Fruit fly (Drosophila melanogaster): ENCODE measurements around the gene CG15042.
A peak's percentile ranks its signal among the peaks of the same experiment; 100 is the strongest.

The CG15042 gene

dm6 chrX:18491941-18492340 is 36.1 kb downstream of the CG15042 start, which contains the start of gene CG15044:
Gene CG15044 (minus strand): TSS chrX:18492006.
- TF ChIP-seq CG8119 (GFP tag; IDR thresholded peaks at IDR 0.05) (no peak), Gug (GFP tag; IDR thresholded peaks at IDR 0.05) (no peak), CG4318 (GFP tag; optimal IDR thresholded peaks at IDR 0.05) (no peak), svp (GFP tag) (no peak), dsx (GFP tag; optimal IDR thresholded peaks at IDR 0.05; ENCODE audit: poor library complexity, severe bottlenecking) (no peak), fd85E (GFP tag; optimal IDR thresholded peaks at IDR 0.05) (no peak), Ets96B (tag; optimal IDR thresholded peaks at IDR 0.05) (no peak), CG6854 (GFP tag; optimal IDR thresholded peaks at IDR 0.05) (no peak)

dm6 chrX:18489509-18489908 is 38.6 kb downstream of the CG15042 start, which contains the start of gene CG15046:
Gene CG15046 (minus strand): TSS chrX:18489620.
- TF ChIP-seq achi (GFP tag; optimal IDR thresholded peaks at IDR 0.05) (no peak), dsx (GFP tag; optimal IDR thresholded peaks at IDR 0.05; ENCODE audit: poor library complexity, severe bottlenecking) (no peak), CG9139 (GFP tag; optimal IDR thresholded peaks at IDR 0.05) (no peak), Hr39 (GFP tag; optimal IDR thresholded peaks at IDR 0.05) (no peak), CG6808 (GFP tag; optimal IDR thresholded peaks at IDR 0.05) (no peak), CG1621 (tag; optimal IDR thresholded peaks at IDR 0.05) (peak; percentile 15), CG6163 (GFP tag; IDR thresholded peaks at IDR 0.05) (peak; percentile 55; the same call in 1 of the 3 replicates), CG15336 (GFP tag; IDR thresholded peaks at IDR 0.05) (peak; percentile 51; the same call in 1 of the 2 replicates), svp (GFP tag) (peak; percentile 56), CG11762 (GFP tag; optimal IDR thresholded peaks at IDR 0.05; ENCODE audit: insufficient read depth) (no peak), Eip78C (GFP tag) (peak; percentile 52), CG11294 (GFP tag; IDR thresholded peaks at IDR 0.05) (no peak), dac (GFP tag; optimal IDR thresholded peaks at IDR 0.05) (no peak), cyc (GFP tag; optimal IDR thresholded peaks at IDR 0.05) (no peak), CG6276 (GFP tag; optimal IDR thresholded peaks at IDR 0.05) (peak; percentile 15), eg (GFP tag; IDR thresholded peaks at IDR 0.05) (0 out of 3 replicates have a peak, but pooled peaks have one; percentile 18), Sox14 (GFP tag; optimal IDR thresholded peaks at IDR 0.05) (no peak), CG16779 (tag; optimal IDR thresholded peaks at IDR 0.05) (no peak), CG3919 (GFP tag; optimal IDR thresholded peaks at IDR 0.05) (no peak), Sox102F (GFP tag; optimal IDR thresholded peaks at IDR 0.05) (no peak), ss (GFP tag; optimal IDR thresholded peaks at IDR 0.05) (no peak), CG7368 (GFP tag; optimal IDR thresholded peaks at IDR 0.05) (no peak)

DNA sequence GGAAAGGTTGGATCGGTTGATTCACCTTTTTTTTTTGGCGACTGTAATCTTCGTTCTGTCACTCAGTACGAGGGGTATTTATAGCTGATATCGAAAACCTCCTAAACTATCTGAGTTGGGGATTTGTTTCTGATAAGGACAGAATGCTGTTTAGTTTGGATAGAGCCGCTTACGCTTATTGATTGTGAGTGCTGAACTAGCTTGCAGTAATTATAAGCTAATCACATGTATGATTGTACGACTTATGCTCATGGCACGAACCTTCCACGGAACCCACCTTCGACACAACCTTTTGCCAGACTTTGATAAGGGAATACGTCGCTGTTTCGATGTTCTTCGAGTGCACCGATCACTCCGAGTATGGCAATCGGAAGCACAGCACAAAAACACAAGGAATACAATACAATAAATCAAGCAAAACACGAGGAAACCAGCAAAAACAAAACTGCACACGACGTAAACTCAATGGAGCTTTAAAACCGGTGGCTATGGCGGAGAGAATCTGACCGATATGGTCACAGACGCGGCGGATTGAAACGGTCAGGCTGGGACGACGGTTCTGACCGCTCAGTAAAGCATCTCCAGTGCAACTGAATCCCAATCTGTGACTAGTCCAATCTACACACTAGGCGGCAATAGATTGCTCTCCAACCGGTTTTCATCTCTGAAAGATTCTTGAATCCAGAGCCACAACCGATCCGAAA is 41.6 kb downstream of the CG15042 start, which contains the start of gene psh:
TSS of gene psh (minus strand) at position 566 of the 704 bp plus-strand sequence.
- TF ChIP-seq CG11294 (GFP tag; IDR thresholded peaks at IDR 0.05) = no peak; the same call in 1 of the 2 replicates
- TF ChIP-seq Hr38 (GFP tag; optimal IDR thresholded peaks at IDR 0.05) = no peak
- peak; percentile 12 for TF ChIP-seq net (GFP tag; optimal IDR thresholded peaks at IDR 0.05)
- TF ChIP-seq CG11762 (GFP tag; optimal IDR thresholded peaks at IDR 0.05; ENCODE audit: insufficient read depth) = no peak
- TF ChIP-seq eg (GFP tag; IDR thresholded peaks at IDR 0.05) = no peak
- peak; percentile 67 for TF ChIP-seq CG1621 (tag; optimal IDR thresholded peaks at IDR 0.05)
- no peak for TF ChIP-seq Lpt (GFP tag; optimal IDR thresholded peaks at IDR 0.05)
- TF ChIP-seq Eip75B (GFP tag; optimal IDR thresholded peaks at IDR 0.05) = peak; percentile 21
- no peak for TF ChIP-seq fkh (GFP tag; optimal IDR thresholded peaks at IDR 0.05)
- TF ChIP-seq Eip93F (GFP tag; optimal IDR thresholded peaks at IDR 0.05) = no peak
- TF ChIP-seq esn (GFP tag; optimal IDR thresholded peaks at IDR 0.05) = peak; percentile 17
- TF ChIP-seq CG32006 (GFP tag; optimal IDR thresholded peaks at IDR 0.05) = peak; percentile 41
- TF ChIP-seq CG8319 (GFP tag; optimal IDR thresholded peaks at IDR 0.05) = no peak
- TF ChIP-seq OdsH (GFP tag; optimal IDR thresholded peaks at IDR 0.05) = no peak
- no peak for TF ChIP-seq cyc (GFP tag; optimal IDR thresholded peaks at IDR 0.05)
- no peak for TF ChIP-seq CG15336 (GFP tag; IDR thresholded peaks at IDR 0.05)
- peak; percentile 20 for TF ChIP-seq CG9139 (GFP tag; optimal IDR thresholded peaks at IDR 0.05)
- TF ChIP-seq ss (GFP tag; optimal IDR thresholded peaks at IDR 0.05) = no peak
- no peak for TF ChIP-seq CG6276 (GFP tag; optimal IDR thresholded peaks at IDR 0.05)
- TF ChIP-seq svp (GFP tag) = peak; percentile 98
- no peak for TF ChIP-seq Ets96B (tag; optimal IDR thresholded peaks at IDR 0.05)
- peak; percentile 26 for TF ChIP-seq Hr4 (GFP tag; optimal IDR thresholded peaks at IDR 0.05)
- no peak for TF ChIP-seq CG8119 (GFP tag; IDR thresholded peaks at IDR 0.05)
- TF ChIP-seq Smox (GFP tag; optimal IDR thresholded peaks at IDR 0.05) = no peak
- no peak for TF ChIP-seq acj6 (GFP tag; optimal IDR thresholded peaks at IDR 0.05)
- no peak for TF ChIP-seq CG7368 (GFP tag; optimal IDR thresholded peaks at IDR 0.05)
- TF ChIP-seq Sox102F (GFP tag; optimal IDR thresholded peaks at IDR 0.05) = no peak
- TF ChIP-seq topi (GFP tag; optimal IDR thresholded peaks at IDR 0.05) = no peak
- TF ChIP-seq CG6792 (GFP tag; optimal IDR thresholded peaks at IDR 0.05) = no peak
- TF ChIP-seq dsx (GFP tag; optimal IDR thresholded peaks at IDR 0.05; ENCODE audit: poor library complexity, severe bottlenecking) = no peak
- TF ChIP-seq CG10631 (GFP tag; optimal IDR thresholded peaks at IDR 0.05) = no peak
- TF ChIP-seq Hr39 (GFP tag; optimal IDR thresholded peaks at IDR 0.05) = no peak
- no peak for TF ChIP-seq CG6854 (GFP tag; optimal IDR thresholded peaks at IDR 0.05)
- TF ChIP-seq achi (GFP tag; optimal IDR thresholded peaks at IDR 0.05) = no peak
- TF ChIP-seq CG6808 (GFP tag; optimal IDR thresholded peaks at IDR 0.05) = peak; percentile 13
